Fruit fly (Drosophila melanogaster) whole organism, embryonic: Measurements from ENCODE around the gene CG13949.

Experiments
- Aef1 ChIP-seq: fragments of 200-800 bp; sonication (Bioruptor generic); IDR thresholded peaks from 3 replicates; pipeline ENCODE4 v1.3.6; 2022; ENCODE audit warnings: missing biosample characterization, missing genetic modification characterization
- B-H1 ChIP-seq: fragments of 200-800 bp; sonication (Bioruptor generic); IDR thresholded peaks from 3 replicates; pipeline ENCODE4 v1.3.6; 2022; ENCODE audit warnings: missing biosample characterization, missing genetic modification characterization
- CG10431 ChIP-seq: fragments of 200-800 bp; sonication (Bioruptor generic); optimal IDR thresholded peaks from 3 replicates; lab custom pipeline; 2018; ENCODE audit warnings: missing biosample characterization, mild to moderate bottlenecking, missing genetic modification characterization
- CG10462 ChIP-seq: fragments of 200-800 bp; sonication (Bioruptor generic); optimal IDR thresholded peaks from 2 replicates; lab custom pipeline; 2016; ENCODE audit warnings: missing biosample characterization, missing genetic modification characterization
- CG11456 ChIP-seq: fragments of 200-800 bp; sonication (Bioruptor generic); IDR thresholded peaks from 3 replicates; pipeline ENCODE4 v1.3.6; 2022; ENCODE audit warnings: missing biosample characterization, missing genetic modification characterization
- CG13424 ChIP-seq: fragments of 200-800 bp; sonication (Bioruptor generic); optimal IDR thresholded peaks from 2 replicates; lab custom pipeline; 2019; ENCODE audit warnings: missing biosample characterization, mild to moderate bottlenecking, missing genetic modification characterization, moderate library complexity
- CG13624 ChIP-seq: fragments of 200-800 bp; sonication (Bioruptor generic); optimal IDR thresholded peaks from 2 replicates; lab custom pipeline; 2016; ENCODE audit warnings: missing biosample characterization, missing genetic modification characterization
- CG13775 ChIP-seq: fragments of 200-800 bp; sonication (Bioruptor generic); optimal IDR thresholded peaks from 3 replicates; lab custom pipeline; 2017; ENCODE audit warnings: missing biosample characterization, mild to moderate bottlenecking, missing genetic modification characterization
- CG14710 ChIP-seq: fragments of 200-800 bp; sonication (Bioruptor generic); optimal IDR thresholded peaks from 3 replicates; lab custom pipeline; 2019; ENCODE audit warnings: missing biosample characterization, mild to moderate bottlenecking, missing genetic modification characterization, moderate library complexity
- CG1529 ChIP-seq: fragments of 200-800 bp; sonication (Bioruptor generic); optimal IDR thresholded peaks from 3 replicates; lab custom pipeline; 2018; ENCODE audit warnings: missing biosample characterization, missing genetic modification characterization
- CG15479 ChIP-seq: fragments of 200-800 bp; sonication (Bioruptor generic); optimal IDR thresholded peaks from 3 replicates; lab custom pipeline; 2019; ENCODE audit warnings: missing biosample characterization, mild to moderate bottlenecking, missing genetic modification characterization, moderate library complexity
- CG2116 ChIP-seq: fragments of 200-800 bp; sonication (Bioruptor generic); optimal IDR thresholded peaks from 3 replicates; lab custom pipeline; 2018; ENCODE audit warnings: missing biosample characterization, mild to moderate bottlenecking, missing genetic modification characterization
- CG2712 ChIP-seq: fragments of 200-800 bp; optimal IDR thresholded peaks from 3 replicates; lab custom pipeline; 2019; ENCODE audit warnings: missing biosample characterization, mild to moderate bottlenecking, missing genetic modification characterization, moderate library complexity
- CG43689 ChIP-seq: fragments of 200-800 bp; sonication (Bioruptor generic); IDR thresholded peaks from 2 replicates; pipeline ENCODE4 v1.3.6; 2022; ENCODE audit warnings: missing biosample characterization, missing genetic modification characterization
- CG6813 ChIP-seq: fragments of 200-800 bp; sonication (Bioruptor generic); optimal IDR thresholded peaks from 2 replicates; lab custom pipeline; 2017; ENCODE audit warnings: missing biosample characterization, missing genetic modification characterization, mild to moderate bottlenecking, moderate library complexity, missing genetic modification reagents
- CG7786 ChIP-seq: fragments of 200-800 bp; sonication (Bioruptor generic); optimal IDR thresholded peaks from 2 replicates; lab custom pipeline; 2016; ENCODE audit warnings: missing biosample characterization, missing genetic modification characterization
- CG7928 ChIP-seq: fragments of 200-800 bp; sonication (Bioruptor generic); optimal IDR thresholded peaks from 2 replicates; lab custom pipeline; 2017; ENCODE audit warnings: missing biosample characterization, mild to moderate bottlenecking, missing genetic modification characterization
- CG9817 ChIP-seq: fragments of 200-800 bp; sonication (Bioruptor generic); optimal IDR thresholded peaks from 2 replicates; lab custom pipeline; 2018; ENCODE audit warnings: missing biosample characterization, mild to moderate bottlenecking, missing genetic modification characterization, moderate library complexity
- D19B ChIP-seq: fragments of 200-800 bp; sonication (Bioruptor generic); optimal IDR thresholded peaks from 2 replicates; lab custom pipeline; 2017; ENCODE audit warnings: missing biosample characterization, mild to moderate bottlenecking, missing genetic modification characterization
- Dbx ChIP-seq: fragments of 200-800 bp; sonication (Bioruptor generic); IDR thresholded peaks from 3 replicates; pipeline ENCODE4 v1.3.6; 2022; ENCODE audit warnings: missing biosample characterization, missing genetic modification characterization
- Dip3 ChIP-seq: fragments of 200-800 bp; sonication (Bioruptor generic); optimal IDR thresholded peaks from 3 replicates; lab custom pipeline; 2016; ENCODE audit warnings: missing biosample characterization, missing genetic modification characterization
- ERR ChIP-seq: fragments of 200-800 bp; sonication (Bioruptor generic); optimal IDR thresholded peaks from 2 replicates; lab custom pipeline; 2016; ENCODE audit warnings: missing biosample characterization, missing genetic modification characterization
- Ets65A ChIP-seq: fragments of 200-800 bp; sonication (Bioruptor generic); peaks from one replicate; lab custom pipeline; 2016; ENCODE audit warnings: missing biosample characterization, missing genetic modification characterization
- Hey ChIP-seq: fragments of 200-800 bp; sonication (Bioruptor generic); optimal IDR thresholded peaks from 3 replicates; lab custom pipeline; 2018; ENCODE audit warnings: missing biosample characterization, mild to moderate bottlenecking, missing genetic modification characterization
- Hr39 ChIP-seq: fragments of >200 bp; optimal IDR thresholded peaks from 2 replicates; lab custom pipeline; 2017
- Mad ChIP-seq: fragments of 200-800 bp; sonication (Bioruptor generic); optimal IDR thresholded peaks from 2 replicates; lab custom pipeline; 2016; ENCODE audit warnings: missing biosample characterization, missing genetic modification characterization
- Meics ChIP-seq: fragments of 200-800 bp; sonication (Bioruptor generic); optimal IDR thresholded peaks from 2 replicates; lab custom pipeline; 2017; ENCODE audit warnings: missing biosample characterization, mild to moderate bottlenecking, missing genetic modification characterization
- Ptx1 ChIP-seq: fragments of 200-800 bp; sonication (Bioruptor generic); IDR thresholded peaks from 2 replicates; pipeline ENCODE4 v1.3.6; 2022; ENCODE audit warnings: missing biosample characterization, missing genetic modification characterization
- Rx ChIP-seq: fragments of 200-800 bp; sonication (Bioruptor generic); IDR thresholded peaks from 2 replicates; pipeline ENCODE4 v1.3.6; 2022; ENCODE audit warnings: missing biosample characterization, missing genetic modification characterization
- Sin3A ChIP-seq: fragments of >200 bp; optimal IDR thresholded peaks from 2 replicates; lab custom pipeline; 2018
- Sox102F ChIP-seq: fragments of 200-800 bp; sonication (Bioruptor generic); optimal IDR thresholded peaks from 2 replicates; lab custom pipeline; 2018; ENCODE audit warnings: missing biosample characterization, mild to moderate bottlenecking, missing genetic modification characterization, moderate library complexity
- Sry-β ChIP-seq: fragments of 200-800 bp; sonication (Bioruptor generic); optimal IDR thresholded peaks from 2 replicates; lab custom pipeline; 2018; ENCODE audit warnings: missing biosample characterization, mild to moderate bottlenecking, missing genetic modification characterization, moderate library complexity
- Sry-δ ChIP-seq: fragments of 200-800 bp; sonication (Bioruptor generic); optimal IDR thresholded peaks from 2 replicates; lab custom pipeline; 2016; ENCODE audit warnings: missing biosample characterization, missing genetic modification characterization
- Xbp1 ChIP-seq: fragments of 200-800 bp; sonication (Bioruptor generic); optimal IDR thresholded peaks from 3 replicates; lab custom pipeline; 2016; ENCODE audit warnings: missing biosample characterization, mild to moderate bottlenecking, missing genetic modification characterization
- Xrp1 ChIP-seq: fragments of 200-800 bp; sonication (Bioruptor generic); IDR thresholded peaks from 2 replicates; pipeline ENCODE4 v1.3.6; 2022; ENCODE audit warnings: missing biosample characterization, missing genetic modification characterization
- bcd ChIP-seq: fragments of 200-800 bp; sonication (Bioruptor generic); optimal IDR thresholded peaks from 2 replicates; lab custom pipeline; 2017; ENCODE audit warnings: missing biosample characterization, mild to moderate bottlenecking, missing genetic modification characterization
- btn ChIP-seq: fragments of 200-800 bp; sonication (Bioruptor generic); optimal IDR thresholded peaks from 2 replicates; lab custom pipeline; 2016; ENCODE audit warnings: missing biosample characterization, missing genetic modification characterization
- cg ChIP-seq: fragments of 200-800 bp; sonication (Bioruptor generic); optimal IDR thresholded peaks from 3 replicates; lab custom pipeline; 2019; ENCODE audit warnings: missing biosample characterization, mild to moderate bottlenecking, missing genetic modification characterization, moderate library complexity
- danr ChIP-seq: fragments of 200-800 bp; sonication (Bioruptor generic); IDR thresholded peaks from 2 replicates; pipeline ENCODE4 v1.3.6; 2022; ENCODE audit warnings: missing biosample characterization, missing genetic modification characterization
- dysf ChIP-seq: fragments of 200-800 bp; sonication (Bioruptor generic); IDR thresholded peaks from 3 replicates; pipeline ENCODE4 v1.3.6; 2022; ENCODE audit warnings: missing biosample characterization, missing genetic modification characterization
- exex ChIP-seq: fragments of 200-800 bp; sonication (Bioruptor generic); optimal IDR thresholded peaks from 4 replicates; lab custom pipeline; 2018; ENCODE audit warnings: missing biosample characterization, mild to moderate bottlenecking, missing genetic modification characterization, moderate library complexity
- ftz-f1 ChIP-seq: fragments of 200-800 bp; sonication (Bioruptor generic); optimal IDR thresholded peaks from 2 replicates; lab custom pipeline; 2016; ENCODE audit warnings: missing biosample characterization, missing genetic modification characterization
- gcm ChIP-seq: fragments of 200-800 bp; sonication (Bioruptor generic); optimal IDR thresholded peaks from 2 replicates; lab custom pipeline; 2019; ENCODE audit warnings: missing biosample characterization, mild to moderate bottlenecking, missing genetic modification characterization, moderate library complexity
- gcm2 ChIP-seq: fragments of 200-800 bp; sonication (Bioruptor generic); optimal IDR thresholded peaks from 2 replicates; lab custom pipeline; 2016; ENCODE audit warnings: missing biosample characterization, missing genetic modification characterization
- hth ChIP-seq: fragments of >200 bp; optimal IDR thresholded peaks from 2 replicates; lab custom pipeline; 2017; ENCODE audit warnings: inconsistent platforms
- lola ChIP-seq, 3 experiments: fragments of >200 bp in 2 of 3; fragments of 200-800 bp in 1 of 3; sonication (Bioruptor generic) in 1 of 3; optimal IDR thresholded peaks; 2 replicates each; lab custom pipeline; 2017 to 2019; ENCODE audit warnings: missing biosample characterization in 3 of 3, missing genetic modification characterization in 3 of 3, mild to moderate bottlenecking in 1 of 3, moderate library complexity in 1 of 3
- oc ChIP-seq: fragments of 200-800 bp; sonication (Bioruptor generic); optimal IDR thresholded peaks from 2 replicates; lab custom pipeline; 2018; ENCODE audit warnings: missing biosample characterization, mild to moderate bottlenecking, missing genetic modification characterization, moderate library complexity
- pita ChIP-seq: fragments of 200-800 bp; sonication (Bioruptor generic); optimal IDR thresholded peaks from 2 replicates; lab custom pipeline; 2017; ENCODE audit warnings: missing biosample characterization, mild to moderate bottlenecking, missing genetic modification characterization
- sisA ChIP-seq: fragments of 200-800 bp; sonication (Bioruptor generic); IDR thresholded peaks from 2 replicates; pipeline ENCODE4 v1.3.6; 2022; ENCODE audit warnings: missing biosample characterization, missing genetic modification characterization
- stwl ChIP-seq: fragments of 200-800 bp; sonication (Bioruptor generic); optimal IDR thresholded peaks from 3 replicates; lab custom pipeline; 2018; ENCODE audit warnings: missing biosample characterization, mild to moderate bottlenecking, missing genetic modification characterization, moderate library complexity
- tio ChIP-seq: fragments of 200-800 bp; sonication (Bioruptor generic); optimal IDR thresholded peaks from 2 replicates; lab custom pipeline; 2017; ENCODE audit warnings: missing biosample characterization, missing genetic modification characterization, inconsistent platforms
- tx ChIP-seq: fragments of 200-800 bp; sonication (Bioruptor generic); optimal IDR thresholded peaks from 2 replicates; lab custom pipeline; 2016; ENCODE audit warnings: missing biosample characterization, missing genetic modification characterization
- usp ChIP-seq: fragments of >200 bp; optimal IDR thresholded peaks from 2 replicates; lab custom pipeline; 2017; ENCODE audit warnings: missing biosample characterization, missing genetic modification characterization

Gene CG13949

DNA sequence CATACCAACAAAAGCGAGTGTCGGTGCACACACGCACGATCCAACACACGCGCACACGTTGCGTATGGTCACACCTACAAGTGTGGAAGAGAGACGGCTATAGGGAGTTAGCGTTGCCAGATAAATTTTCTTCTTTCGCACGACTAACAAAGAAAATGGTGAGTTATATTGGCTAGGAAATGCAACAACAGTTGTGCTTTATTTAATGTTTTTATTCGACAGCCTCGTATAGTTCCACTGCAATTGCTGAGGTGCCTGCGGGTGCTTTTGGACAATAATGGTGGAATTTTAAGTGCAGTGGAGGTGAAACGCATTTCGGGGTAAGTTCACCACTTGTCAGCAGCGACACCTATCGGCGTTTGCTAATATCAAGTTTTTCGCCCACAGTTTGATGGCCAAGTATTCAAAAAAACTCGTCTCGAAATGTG lies 16.3 kb downstream of the CG13949 start (continued):
- no peak for TF ChIP-seq CG10462 (GFP tag; lab: Kevin White, UChicago)
- TF ChIP-seq Mad (GFP tag; lab: Kevin White, UChicago), result no peak
- TF ChIP-seq CG2712 (tag; lab: Kevin White, UChicago), result peak; percentile 18
- TF ChIP-seq lola (GFP tag; optimal IDR thresholded peaks at IDR 0.05; lab: Kevin White, UChicago), result no peak
- no peak for TF ChIP-seq usp (GFP tag; lab: Kevin White, UChicago)
- no peak for TF ChIP-seq B-H1 (GFP tag; lab: Robert Waterston, UW)
- no peak for TF ChIP-seq CG15479 (GFP tag; lab: Kevin White, UChicago)
- peak; percentile 25 for TF ChIP-seq CG7786 (GFP tag; lab: Kevin White, UChicago)
- TF ChIP-seq gcm2, result no peak
- TF ChIP-seq hth (lab: Kevin White, UChicago), result no peak
- TF ChIP-seq CG43689 (GFP tag; lab: Robert Waterston, UW), result no peak
- peak; percentile 4 for TF ChIP-seq CG13624 (GFP tag; lab: Kevin White, UChicago)
- TF ChIP-seq cg (GFP tag; lab: Kevin White, UChicago), result peak; percentile 95
- no peak for TF ChIP-seq oc (tag; lab: Kevin White, UChicago)
- TF ChIP-seq CG6813 (GFP tag; lab: Kevin White, UChicago), result no peak
- TF ChIP-seq Aef1 (GFP tag; lab: Robert Waterston, UW), result no peak
- peak; percentile 23 for TF ChIP-seq stwl
- no peak for TF ChIP-seq Meics
- TF ChIP-seq pita, result no peak
- TF ChIP-seq dysf (GFP tag; lab: Robert Waterston, UW), result no peak
- TF ChIP-seq ERR, result peak; percentile 30
- TF ChIP-seq Dbx (GFP tag; lab: Robert Waterston, UW), result peak; percentile 26; the same call in 1 of the 3 replicates
- TF ChIP-seq tio, result no peak
- TF ChIP-seq CG7928, result no peak
- TF ChIP-seq Dip3 (GFP tag; lab: Kevin White, UChicago), result peak; percentile 36
- no peak for TF ChIP-seq CG13424 (tag; lab: Kevin White, UChicago)
- TF ChIP-seq gcm (GFP tag; lab: Kevin White, UChicago), result no peak
- TF ChIP-seq D19B (GFP tag; lab: Kevin White, UChicago), result no peak
- no peak for TF ChIP-seq Ptx1
- TF ChIP-seq Sin3A (lab: Kevin White, UChicago), result peak; percentile 36
- TF ChIP-seq ftz-f1 (GFP tag; lab: Kevin White, UChicago), result peak; percentile 30
- peak; percentile 31 for TF ChIP-seq CG14710 (tag; lab: Kevin White, UChicago)
- TF ChIP-seq CG13775 (GFP tag; lab: Kevin White, UChicago), result no peak
- TF ChIP-seq exex (tag; lab: Kevin White, UChicago), result no peak
- peak; percentile 87 for TF ChIP-seq Ets65A (GFP tag; lab: Kevin White, UChicago)
- peak; percentile 10 for TF ChIP-seq Sry-β (GFP tag; lab: Kevin White, UChicago)
- TF ChIP-seq Sry-δ, result peak; percentile 23
- peak; percentile 6 for TF ChIP-seq Xbp1
- TF ChIP-seq CG10431 (GFP tag; lab: Kevin White, UChicago), result no peak
- TF ChIP-seq danr (GFP tag; lab: Robert Waterston, UW), result no peak
- TF ChIP-seq CG9817 (tag; lab: Kevin White, UChicago), result no peak
- TF ChIP-seq Hr39 (lab: Kevin White, UChicago), result no peak
- no peak for TF ChIP-seq btn
- no peak for TF ChIP-seq sisA (GFP tag; lab: Robert Waterston, UW)
- TF ChIP-seq Rx, result no peak
- no peak for TF ChIP-seq CG1529 (GFP tag; lab: Kevin White, UChicago)
- no peak for TF ChIP-seq tx (GFP tag; lab: Kevin White, UChicago)
- 0 out of 3 replicates have a peak, but pooled peaks have one; percentile 27 for TF ChIP-seq CG11456 (GFP tag; lab: Robert Waterston, UW)
- TF ChIP-seq Sox102F (GFP tag; lab: Kevin White, UChicago), result no peak
- TF ChIP-seq Hey, result no peak
- TF ChIP-seq CG2116 (GFP tag; lab: Kevin White, UChicago), result no peak
- TF ChIP-seq Xrp1, result no peak
- no peak for TF ChIP-seq bcd (GFP tag; lab: Kevin White, UChicago)
